Fruit fly (Drosophila melanogaster) whole organism: ENCODE data around the gene CG14450.

ENCODE experiments used
- CG8478 ChIP-seq: fragments of >200 bp; optimal IDR thresholded peaks from 2 replicates; lab custom pipeline; 2018; ENCODE audit warnings: inconsistent platforms
- Dll ChIP-seq: fragments of >200 bp; optimal IDR thresholded peaks from 2 replicates; lab custom pipeline; 2017
- EcR ChIP-seq, 2 experiments: fragments of >200 bp; optimal IDR thresholded peaks; 2 replicates each; lab custom pipeline; 2017; ENCODE audit warnings: missing biosample characterization in 2 of 2, missing genetic modification characterization in 2 of 2, missing genetic modification reagents in 2 of 2
- pan ChIP-seq: fragments of >200 bp; optimal IDR thresholded peaks from 2 replicates; lab custom pipeline; 2017
- psq ChIP-seq: fragments of >200 bp; optimal IDR thresholded peaks from 2 replicates; lab custom pipeline; 2017
- usp ChIP-seq: fragments of >200 bp; optimal IDR thresholded peaks from 2 replicates; lab custom pipeline; 2017; ENCODE audit warnings: missing biosample characterization, missing genetic modification characterization, mixed read lengths

The CG14450 gene

dm6 chr3L:22727739-22728335 lies at the start of gene CG14450, which contains the start of gene CG11367:
Gene CG14450, minus strand, starts transcription at chr3L:22727789.
Gene CG11367, plus strand, starts transcription at chr3L:22728111.
- no peak for TF ChIP-seq EcR (GFP tag; optimal IDR thresholded peaks at IDR 0.05; lab: Kevin White, UChicago)
- no peak for TF ChIP-seq pan
- no peak for TF ChIP-seq Dll (lab: Kevin White, UChicago)
- no peak for TF ChIP-seq CG8478 (lab: Kevin White, UChicago)
- no peak for TF ChIP-seq psq (lab: Kevin White, UChicago)
- TF ChIP-seq usp (GFP tag; lab: Kevin White, UChicago), result no peak

dm6 chr3L:22774479-22774878 lies 46.9 kb upstream of the CG14450 start:
- TF ChIP-seq pan (no peak), Dll (lab: Kevin White, UChicago) (no peak), usp (GFP tag; lab: Kevin White, UChicago) (no peak), CG8478 (lab: Kevin White, UChicago) (no peak), EcR (GFP tag; optimal IDR thresholded peaks at IDR 0.05; lab: Kevin White, UChicago) (no peak), psq (lab: Kevin White, UChicago) (no peak)

- no peak for TF ChIP-seq usp (GFP tag; lab: Kevin White, UChicago)
- TF ChIP-seq pan, result no peak
- TF ChIP-seq EcR (GFP tag; optimal IDR thresholded peaks at IDR 0.05; lab: Kevin White, UChicago), result no peak
- no peak for TF ChIP-seq Dll (lab: Kevin White, UChicago)
- no peak for TF ChIP-seq CG8478 (lab: Kevin White, UChicago)
- TF ChIP-seq psq (lab: Kevin White, UChicago), result no peak
Measured at dm6 chr3L:22773383-22773873, 45.8 kb upstream of the CG14450 start.

dm6 chr3L:22749987-22750386 lies 22.4 kb upstream of the CG14450 start:
- TF ChIP-seq usp (GFP tag; lab: Kevin White, UChicago) (no peak), psq (lab: Kevin White, UChicago) (no peak), Dll (lab: Kevin White, UChicago) (no peak), CG8478 (lab: Kevin White, UChicago) (no peak), pan (no peak), EcR (GFP tag; optimal IDR thresholded peaks at IDR 0.05; lab: Kevin White, UChicago) (no peak)

- no peak for TF ChIP-seq EcR (GFP tag; optimal IDR thresholded peaks at IDR 0.05; lab: Kevin White, UChicago)
- no peak for TF ChIP-seq Dll (lab: Kevin White, UChicago)
- TF ChIP-seq pan, result no peak
- no peak for TF ChIP-seq CG8478 (lab: Kevin White, UChicago)
- no peak for TF ChIP-seq psq (lab: Kevin White, UChicago)
- no peak for TF ChIP-seq usp (GFP tag; lab: Kevin White, UChicago)
Measured at dm6 chr3L:22749147-22749550, 21.6 kb upstream of the CG14450 start, which contains the start of gene SPoCk. Gene SPoCk, plus strand, starts transcription at chr3L:22749444.

- TF ChIP-seq CG8478 (lab: Kevin White, UChicago), result no peak
- TF ChIP-seq pan, result no peak
- TF ChIP-seq Dll (lab: Kevin White, UChicago), result no peak
- TF ChIP-seq usp (GFP tag; lab: Kevin White, UChicago), result no peak
- TF ChIP-seq EcR (GFP tag; optimal IDR thresholded peaks at IDR 0.05; lab: Kevin White, UChicago), result no peak
- TF ChIP-seq psq (lab: Kevin White, UChicago), result no peak
Measured at dm6 chr3L:22742945-22743582, 15.5 kb upstream of the CG14450 start.

dm6 chr3L:22742121-22742531 lies 14.5 kb upstream of the CG14450 start:
- TF ChIP-seq pan, result no peak

- TF ChIP-seq pan (no peak), Dll (lab: Kevin White, UChicago) (no peak), CG8478 (lab: Kevin White, UChicago) (no peak), EcR (GFP tag; optimal IDR thresholded peaks at IDR 0.05; lab: Kevin White, UChicago) (no peak), psq (lab: Kevin White, UChicago) (no peak), usp (GFP tag; lab: Kevin White, UChicago) (no peak)
Measured at dm6 chr3L:22741389-22742120, 14.0 kb upstream of the CG14450 start, which contains the start of gene CG7369. Gene CG7369, plus strand, starts transcription at chr3L:22741793.

- TF ChIP-seq pan (no peak), usp (GFP tag; lab: Kevin White, UChicago) (no peak), CG8478 (lab: Kevin White, UChicago) (no peak), Dll (lab: Kevin White, UChicago) (no peak), EcR (GFP tag; optimal IDR thresholded peaks at IDR 0.05; lab: Kevin White, UChicago) (no peak), psq (lab: Kevin White, UChicago) (no peak)
Measured at dm6 chr3L:22737732-22738611, 10.4 kb upstream of the CG14450 start, which contains the start of gene CG11241. Gene CG11241, minus strand, starts transcription at chr3L:22738420.

dm6 chr3L:22733607-22734006 lies 6.0 kb upstream of the CG14450 start:
- TF ChIP-seq psq (lab: Kevin White, UChicago), result no peak
- no peak for TF ChIP-seq Dll (lab: Kevin White, UChicago)
- TF ChIP-seq usp (GFP tag; lab: Kevin White, UChicago), result no peak
- no peak for TF ChIP-seq EcR (GFP tag; optimal IDR thresholded peaks at IDR 0.05; lab: Kevin White, UChicago)
- TF ChIP-seq CG8478 (lab: Kevin White, UChicago), result no peak
- TF ChIP-seq pan, result no peak
